Fruit fly (Drosophila melanogaster) whole organism, prepupa: Measurements from ENCODE around the gene CG33346.

Experiments
- CG4318 ChIP-seq: fragments of 200-800 bp; sonication (Bioruptor generic); optimal IDR thresholded peaks from 3 replicates; lab custom pipeline; 2017; ENCODE audit warnings: missing biosample characterization, mild to moderate bottlenecking, missing genetic modification characterization
- CG6854 ChIP-seq: fragments of 200-800 bp; sonication (Bioruptor generic); optimal IDR thresholded peaks from 2 replicates; lab custom pipeline; 2017; ENCODE audit warnings: missing biosample characterization, mild to moderate bottlenecking, missing genetic modification characterization
- CG8119 ChIP-seq: fragments of 200-800 bp; sonication (Bioruptor generic); IDR thresholded peaks from 3 replicates; pipeline ENCODE4 v1.3.6; 2022; ENCODE audit warnings: missing biosample characterization, missing genetic modification characterization
- Ets21C ChIP-seq: fragments of 200-800 bp; sonication (Bioruptor generic); optimal IDR thresholded peaks from 3 replicates; lab custom pipeline; 2016; ENCODE audit warnings: missing biosample characterization, missing genetic modification characterization
- Hr4 ChIP-seq: fragments of 200-800 bp; sonication (Bioruptor generic); optimal IDR thresholded peaks from 3 replicates; lab custom pipeline; 2016; ENCODE audit warnings: missing biosample characterization, missing genetic modification characterization
- Sox14 ChIP-seq: fragments of 200-800 bp; sonication (Bioruptor generic); optimal IDR thresholded peaks from 3 replicates; lab custom pipeline; 2016; ENCODE audit warnings: missing biosample characterization, missing genetic modification characterization
- fd85E ChIP-seq: fragments of 200-800 bp; sonication (Bioruptor generic); optimal IDR thresholded peaks from 3 replicates; lab custom pipeline; 2016; ENCODE audit warnings: missing biosample characterization, missing genetic modification characterization
- fkh ChIP-seq: fragments of 200-800 bp; sonication (Bioruptor generic); optimal IDR thresholded peaks from 3 replicates; lab custom pipeline; 2017; ENCODE audit warnings: missing biosample characterization, mild to moderate bottlenecking, missing genetic modification characterization, moderate library complexity
- spab ChIP-seq: fragments of 200-800 bp; sonication (Bioruptor generic); optimal IDR thresholded peaks from 2 replicates; lab custom pipeline; 2017; ENCODE audit warnings: missing biosample characterization, mild to moderate bottlenecking, missing genetic modification characterization, missing genetic modification reagents
- vri ChIP-seq: fragments of 200-800 bp; sonication (Bioruptor generic); optimal IDR thresholded peaks from 3 replicates; lab custom pipeline; 2016; ENCODE audit warnings: missing biosample characterization, mild to moderate bottlenecking, missing genetic modification characterization

The CG33346 gene

DNA sequence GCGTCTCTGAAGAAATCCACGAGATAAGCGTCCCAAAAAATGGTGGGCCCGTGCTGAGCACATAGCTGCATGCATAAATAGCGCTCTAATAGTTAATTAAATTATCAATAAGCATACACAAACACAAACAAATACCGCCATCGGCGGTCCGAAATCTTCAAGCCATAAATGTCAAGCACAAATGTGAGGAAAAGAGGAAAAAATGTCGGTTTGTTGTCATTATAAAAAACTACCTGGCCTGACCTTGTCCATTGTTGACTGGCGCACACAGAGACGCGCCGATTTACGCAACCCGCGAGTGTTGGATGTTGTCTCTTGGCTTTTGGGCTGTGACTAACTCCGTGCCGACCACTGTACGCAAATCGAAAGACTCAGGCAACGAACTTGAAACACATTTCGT is 18.9 kb downstream of the CG33346 start:
- no peak for TF ChIP-seq spab (GFP tag; lab: Kevin White, UChicago)
- TF ChIP-seq CG4318 (GFP tag; lab: Kevin White, UChicago), result no peak
- TF ChIP-seq fkh (GFP tag; lab: Kevin White, UChicago), result peak; percentile 12
- no peak for TF ChIP-seq Ets21C (GFP tag; lab: Kevin White, UChicago)
- TF ChIP-seq CG6854 (GFP tag; lab: Kevin White, UChicago), result no peak
- TF ChIP-seq CG8119, result no peak
- TF ChIP-seq vri (GFP tag; lab: Kevin White, UChicago), result no peak
- TF ChIP-seq fd85E (GFP tag; lab: Kevin White, UChicago), result no peak
- TF ChIP-seq, all 60 proteins: peak for 1

DNA sequence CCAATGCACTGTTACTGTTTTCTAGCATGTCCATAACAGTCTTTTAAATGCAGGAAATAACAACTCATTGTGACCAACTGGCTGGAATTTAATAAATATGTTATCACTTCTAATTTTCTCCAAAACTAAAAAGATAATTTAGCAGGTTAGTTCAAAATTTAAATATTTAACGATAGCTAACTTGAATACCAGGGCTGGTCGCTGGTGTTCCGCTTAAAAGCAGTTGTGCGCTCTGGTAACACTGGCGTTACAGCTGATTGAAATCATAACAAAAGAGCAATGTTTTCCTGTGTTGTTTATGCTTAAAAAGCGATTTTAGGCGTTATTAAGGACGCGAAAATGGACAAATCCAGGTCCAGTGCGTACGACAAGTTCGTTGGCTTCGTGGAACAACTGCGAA is 27.0 kb downstream of the CG33346 start, which contains the start of gene htt:
Gene htt, plus strand, starts transcription at position 250 of the 400 bp plus-strand sequence.
- TF ChIP-seq Sox14 (GFP tag; lab: Kevin White, UChicago), result peak; percentile 78
- no peak for TF ChIP-seq Hr4
